Worm (Caenorhabditis elegans): ENCODE data around the gene rpl-28.

DNA sequence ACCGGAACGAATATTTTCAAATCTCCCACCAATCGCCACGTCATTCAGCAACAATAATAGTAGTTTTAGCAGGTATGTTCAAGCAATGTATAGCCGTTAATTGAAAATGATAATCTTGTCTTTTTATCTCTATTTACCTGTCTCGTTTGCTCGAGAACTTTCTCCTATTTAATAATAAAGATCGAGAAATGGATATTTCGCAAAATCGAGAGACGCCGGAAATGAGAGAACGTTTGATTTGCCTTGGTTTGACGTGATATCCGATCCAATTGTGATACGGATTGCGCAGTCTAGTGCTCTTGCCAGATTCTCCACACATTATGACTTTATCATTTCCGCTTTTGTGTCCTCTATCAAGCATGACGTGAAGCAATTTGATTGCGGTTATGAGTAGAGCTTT, 45.9 kb upstream of the rpl-28 start:
- TF ChIP-seq pqm-1 (tag; optimal IDR thresholded peaks at IDR 0.05) (no peak), nhr-77 (tag; optimal IDR thresholded peaks at IDR 0.05) (no peak), dpl-1 (GFP tag; optimal IDR thresholded peaks at IDR 0.05) (no peak), nhr-11 (tag; optimal IDR thresholded peaks at IDR 0.05) (no peak), lin-15B (tag; optimal IDR thresholded peaks at IDR 0.05) (no peak), ama-1 (optimal IDR thresholded peaks at IDR 0.05) (no peak), nhr-28 (tag; optimal IDR thresholded peaks at IDR 0.05) (no peak), unc-30 (tag; optimal IDR thresholded peaks at IDR 0.05) (no peak), jun-1 (tag; optimal IDR thresholded peaks at IDR 0.05) (no peak)

All from whole organism, L1 larva.